Worm (Caenorhabditis elegans) whole organism, L2 larva: Measurements from ENCODE around the gene mak-2.
A peak's percentile ranks its signal among the peaks of the same experiment; 100 is the strongest.

Source experiments
- C34F6.9 ChIP-seq: fragments of 150-350 bp; optimal IDR thresholded peaks from 2 replicates; lab custom pipeline; 2014; ENCODE audit warnings: missing biosample characterization, missing genetic modification characterization
- F13H6.1 ChIP-seq: sonication (generic microtip); optimal IDR thresholded peaks from 2 replicates; lab custom pipeline; 2016; ENCODE audit warnings: missing genetic modification characterization, missing compliant biosample characterization
- R02D3.7 ChIP-seq: fragments of 150-350 bp; optimal IDR thresholded peaks from 2 replicates; lab custom pipeline; 2014; ENCODE audit warnings: missing biosample characterization, missing genetic modification characterization
- Y55F3AM.14 ChIP-seq: fragments of 200-800 bp; sonication (Bioruptor generic); optimal IDR thresholded peaks from 2 replicates; lab custom pipeline; 2018; ENCODE audit warnings: mild to moderate bottlenecking, missing genetic modification characterization, missing compliant biosample characterization
- ZK546.5 ChIP-seq: sonication (generic microtip); optimal IDR thresholded peaks from 2 replicates; lab custom pipeline; 2017; ENCODE audit warnings: missing biosample characterization, missing genetic modification characterization
- alr-1 ChIP-seq: fragments of 150-350 bp; optimal IDR thresholded peaks from 2 replicates; lab custom pipeline; 2014; ENCODE audit warnings: missing biosample characterization, missing genetic modification characterization
- aly-2 ChIP-seq: fragments of 150-350 bp; optimal IDR thresholded peaks from 2 replicates; lab custom pipeline; 2014; ENCODE audit warnings: missing biosample characterization, missing genetic modification characterization
- ama-1 ChIP-seq: fragments of 150-350 bp; optimal IDR thresholded peaks from 2 replicates; lab custom pipeline; 2018; ENCODE audit warnings: inconsistent platforms
- blmp-1 ChIP-seq: sonication (generic microtip); optimal IDR thresholded peaks from 2 replicates; lab custom pipeline; 2017; ENCODE audit warnings: missing genetic modification characterization, mild to moderate bottlenecking, missing compliant biosample characterization, antibody characterized with exemption, moderate library complexity; ENCODE audit not compliant: insufficient read depth
- ceh-16 ChIP-seq: fragments of 150-350 bp; optimal IDR thresholded peaks from 2 replicates; lab custom pipeline; 2014; ENCODE audit warnings: missing biosample characterization, missing genetic modification characterization
- ceh-82 ChIP-seq: fragments of 150-350 bp; optimal IDR thresholded peaks from 2 replicates; lab custom pipeline; 2014; ENCODE audit warnings: missing biosample characterization, missing genetic modification characterization
- crh-2 ChIP-seq: sonication (generic microtip); optimal IDR thresholded peaks from 2 replicates; lab custom pipeline; 2017; ENCODE audit warnings: missing biosample characterization, missing genetic modification characterization
- dmd-4 ChIP-seq: sonication (generic microtip); optimal IDR thresholded peaks from 2 replicates; lab custom pipeline; 2017; ENCODE audit warnings: missing biosample characterization, missing genetic modification characterization
- egl-27 ChIP-seq: sonication (generic microtip); optimal IDR thresholded peaks from 3 replicates; lab custom pipeline; 2017; ENCODE audit warnings: missing biosample characterization, missing genetic modification reagents, missing genetic modification characterization
- elt-1 ChIP-seq: fragments of 150-350 bp; optimal IDR thresholded peaks from 2 replicates; lab custom pipeline; 2014; ENCODE audit warnings: missing biosample characterization, missing genetic modification characterization
- elt-3 ChIP-seq: sonication (generic microtip); optimal IDR thresholded peaks from 2 replicates; lab custom pipeline; 2017; ENCODE audit warnings: missing biosample characterization, missing genetic modification characterization
- fos-1 ChIP-seq: fragments of 150-350 bp; optimal IDR thresholded peaks from 2 replicates; lab custom pipeline; 2014; ENCODE audit warnings: missing biosample characterization, missing genetic modification characterization
- gmeb-1 ChIP-seq: fragments of 150-350 bp; optimal IDR thresholded peaks from 2 replicates; lab custom pipeline; 2014; ENCODE audit warnings: missing biosample characterization, missing genetic modification characterization
- lin-11 ChIP-seq: fragments of 150-350 bp; sonication (generic microtip); optimal IDR thresholded peaks from 2 replicates; lab custom pipeline; 2014; ENCODE audit warnings: missing biosample characterization, missing genetic modification characterization, inconsistent platforms, mixed read lengths
- lin-13 ChIP-seq: fragments of 150-350 bp; optimal IDR thresholded peaks from 2 replicates; lab custom pipeline; 2014; ENCODE audit warnings: missing biosample characterization, missing genetic modification reagents, missing genetic modification characterization
- lin-39 ChIP-seq: fragments of 150-350 bp; optimal IDR thresholded peaks from 2 replicates; lab custom pipeline; 2014; ENCODE audit warnings: missing biosample characterization, missing genetic modification reagents, missing genetic modification characterization
- lsy-2 ChIP-seq, 2 experiments: fragments of 150-350 bp in 1 of 2; sonication (generic microtip) in 1 of 2; optimal IDR thresholded peaks; 2 replicates each; lab custom pipeline; 2014 to 2017; ENCODE audit warnings: missing biosample characterization in 2 of 2, missing genetic modification characterization in 2 of 2
- mab-5 ChIP-seq: fragments of 150-350 bp; optimal IDR thresholded peaks from 2 replicates; lab custom pipeline; 2014; ENCODE audit warnings: missing biosample characterization, missing genetic modification characterization
- mbf-1 ChIP-seq: sonication (generic microtip); optimal IDR thresholded peaks from 2 replicates; lab custom pipeline; 2017; ENCODE audit warnings: missing biosample characterization, missing genetic modification characterization
- mdl-1 ChIP-seq, 2 experiments: fragments of 150-350 bp in 1 of 2; sonication (generic microtip) in 1 of 2; optimal IDR thresholded peaks; 2 replicates each; lab custom pipeline; 2017; ENCODE audit warnings: missing biosample characterization in 2 of 2, missing genetic modification characterization in 2 of 2
- nhr-10 ChIP-seq: sonication (generic microtip); optimal IDR thresholded peaks from 2 replicates; lab custom pipeline; 2017; ENCODE audit warnings: missing biosample characterization, missing genetic modification characterization
- nhr-11 ChIP-seq: fragments of 150-350 bp; optimal IDR thresholded peaks from 2 replicates; lab custom pipeline; 2014; ENCODE audit warnings: missing biosample characterization, missing genetic modification characterization
- nhr-12 ChIP-seq: fragments of 150-350 bp; optimal IDR thresholded peaks from 2 replicates; lab custom pipeline; 2014; ENCODE audit warnings: missing biosample characterization, missing genetic modification characterization
- nhr-129 ChIP-seq: fragments of 150-350 bp; optimal IDR thresholded peaks from 2 replicates; lab custom pipeline; 2014; ENCODE audit warnings: missing biosample characterization, missing genetic modification characterization
- nhr-21 ChIP-seq: fragments of 150-350 bp; optimal IDR thresholded peaks from 2 replicates; lab custom pipeline; 2014; ENCODE audit warnings: missing biosample characterization, missing genetic modification characterization
- nhr-23 ChIP-seq: fragments of 150-350 bp; optimal IDR thresholded peaks from 2 replicates; lab custom pipeline; 2014; ENCODE audit warnings: missing biosample characterization, missing genetic modification reagents, missing genetic modification characterization
- nhr-237 ChIP-seq: fragments of 150-350 bp; optimal IDR thresholded peaks from 2 replicates; lab custom pipeline; 2014; ENCODE audit warnings: missing biosample characterization, missing genetic modification characterization
- nhr-25 ChIP-seq: fragments of 150-350 bp; sonication (generic microtip); optimal IDR thresholded peaks from 3 replicates; lab custom pipeline; 2014; ENCODE audit warnings: missing biosample characterization, missing genetic modification characterization
- nhr-6 ChIP-seq: fragments of 150-350 bp; optimal IDR thresholded peaks from 2 replicates; lab custom pipeline; 2014; ENCODE audit warnings: missing biosample characterization, missing genetic modification characterization
- nhr-77 ChIP-seq: fragments of 150-350 bp; optimal IDR thresholded peaks from 2 replicates; lab custom pipeline; 2014; ENCODE audit warnings: missing biosample characterization, missing genetic modification characterization
- peb-1 ChIP-seq: fragments of 150-350 bp; optimal IDR thresholded peaks from 2 replicates; lab custom pipeline; 2014; ENCODE audit warnings: missing biosample characterization, missing genetic modification characterization
- sem-4 ChIP-seq: fragments of 150-350 bp; optimal IDR thresholded peaks from 2 replicates; lab custom pipeline; 2014; ENCODE audit warnings: missing biosample characterization, missing genetic modification reagents, missing genetic modification characterization
- skn-1 ChIP-seq: sonication (generic microtip); optimal IDR thresholded peaks from 2 replicates; lab custom pipeline; 2017; ENCODE audit warnings: missing biosample characterization, missing genetic modification characterization
- sma-3 ChIP-seq: sonication (generic microtip); optimal IDR thresholded peaks from 2 replicates; lab custom pipeline; 2016; ENCODE audit warnings: missing genetic modification reagents, missing genetic modification characterization, missing compliant biosample characterization
- sma-9 ChIP-seq, 2 experiments: fragments of 150-350 bp in 1 of 2; sonication (generic microtip) in 1 of 2; optimal IDR thresholded peaks; 2 replicates each; lab custom pipeline; 2014 to 2016; ENCODE audit warnings: missing genetic modification characterization in 2 of 2, mild to moderate bottlenecking in 1 of 2, missing biosample characterization in 1 of 2, missing compliant biosample characterization in 1 of 2, missing genetic modification reagents in 1 of 2, moderate library complexity in 1 of 2
- snpc-4 ChIP-seq: fragments of 150-350 bp; optimal IDR thresholded peaks from 2 replicates; lab custom pipeline; 2014; ENCODE audit warnings: missing biosample characterization, missing genetic modification characterization
- unc-39 ChIP-seq: fragments of 150-350 bp; optimal IDR thresholded peaks from 2 replicates; lab custom pipeline; 2014; ENCODE audit warnings: missing biosample characterization, missing genetic modification characterization
- unc-55 ChIP-seq: fragments of 150-350 bp; sonication (generic microtip); optimal IDR thresholded peaks from 3 replicates; lab custom pipeline; 2014; ENCODE audit warnings: missing biosample characterization, missing genetic modification reagents, missing genetic modification characterization
- unc-62 ChIP-seq: fragments of 150-350 bp; optimal IDR thresholded peaks from 2 replicates; lab custom pipeline; 2014; ENCODE audit warnings: missing biosample characterization, missing genetic modification reagents, missing genetic modification characterization
- zag-1 ChIP-seq: fragments of 150-350 bp; optimal IDR thresholded peaks from 2 replicates; lab custom pipeline; 2014; ENCODE audit warnings: missing biosample characterization, missing genetic modification characterization
- ztf-1 ChIP-seq: fragments of 200-800 bp; sonication (Bioruptor generic); conservative IDR thresholded peaks from 2 replicates; pipeline ENCODE4 v1.3.6; 2022; ENCODE audit warnings: missing genetic modification characterization, missing compliant biosample characterization
- ztf-11 ChIP-seq: sonication (generic microtip); optimal IDR thresholded peaks from 2 replicates; lab custom pipeline; 2017; ENCODE audit warnings: missing biosample characterization, missing genetic modification characterization
- ztf-4 ChIP-seq: fragments of 150-350 bp; optimal IDR thresholded peaks from 2 replicates; lab custom pipeline; 2014; ENCODE audit warnings: missing biosample characterization, missing genetic modification characterization

mak-2 gene

ce11 chrIV:866828-867270 is 18.3 kb upstream of the mak-2 start:
- TF ChIP-seq nhr-10 (tag; lab: Kevin White, UChicago) (no peak), crh-2 (peak; percentile 75), ceh-16 (tag; lab: Kevin White, UChicago) (no peak), alr-1 (tag; lab: Kevin White, UChicago) (no peak), aly-2 (tag; lab: Kevin White, UChicago) (no peak), ceh-82 (no peak), nhr-6 (tag; lab: Kevin White, UChicago) (peak; percentile 40), lin-11 (tag; lab: Kevin White, UChicago) (no peak), nhr-25 (tag; lab: Kevin White, UChicago) (peak; percentile 55), dmd-4 (tag; lab: Kevin White, UChicago) (no peak), blmp-1 (tag; lab: Kevin White, UChicago) (peak; percentile 35), peb-1 (tag; lab: Kevin White, UChicago) (peak; percentile 8), mbf-1 (tag; lab: Kevin White, UChicago) (no peak), ama-1 (lab: Kevin White, UChicago) (peak; percentile 96), C34F6.9 (tag; lab: Kevin White, UChicago) (peak; percentile 35), lsy-2 (tag; optimal IDR thresholded peaks at IDR 0.05; lab: Kevin White, UChicago) (peak; percentile 74 to 76), egl-27 (tag; lab: Kevin White, UChicago) (peak; percentile 53), nhr-12 (tag; lab: Kevin White, UChicago) (no peak), fos-1 (peak; percentile 76), unc-39 (tag; lab: Kevin White, UChicago) (no peak), nhr-237 (tag; lab: Kevin White, UChicago) (no peak), Y55F3AM.14 (no peak), sma-9 (GFP tag; optimal IDR thresholded peaks at IDR 0.05; lab: Kevin White, UChicago) (peak; percentile 64), sma-9 (tag; optimal IDR thresholded peaks at IDR 0.05; lab: Kevin White, UChicago) (no peak), gmeb-1 (tag; lab: Kevin White, UChicago) (peak; percentile 84), lin-13 (peak; percentile 73), ztf-11 (tag; lab: Kevin White, UChicago) (no peak), nhr-11 (tag; lab: Kevin White, UChicago) (no peak), sma-3 (GFP tag; lab: Kevin White, UChicago) (peak; percentile 89), lin-39 (tag; lab: Kevin White, UChicago) (no peak), nhr-129 (tag; lab: Kevin White, UChicago) (peak; percentile 81), unc-55 (GFP tag; lab: Kevin White, UChicago) (peak; percentile 58), nhr-23 (no peak), snpc-4 (peak; percentile 99), F13H6.1 (tag; lab: Kevin White, UChicago) (peak; percentile 71), ztf-4 (no peak), ztf-1 (GFP tag; lab: Robert Waterston, UW) (no peak), elt-1 (tag; lab: Kevin White, UChicago) (no peak), mdl-1 (tag; optimal IDR thresholded peaks at IDR 0.05; lab: Kevin White, UChicago) (peak; percentile 7 to 43), R02D3.7 (peak; percentile 15), nhr-21 (tag; lab: Kevin White, UChicago) (peak; percentile 80), zag-1 (tag; lab: Kevin White, UChicago) (no peak), nhr-77 (tag; lab: Kevin White, UChicago) (no peak), unc-62 (GFP tag; lab: Kevin White, UChicago) (no peak), elt-3 (no peak), ZK546.5 (no peak), mab-5 (tag; lab: Kevin White, UChicago) (no peak), sem-4 (tag; lab: Kevin White, UChicago) (no peak), skn-1 (no peak)
- TF ChIP-seq, all 48 proteins: peak for 21
